Worm (Caenorhabditis elegans): ENCODE data around the gene C50H2.5.

DNA sequence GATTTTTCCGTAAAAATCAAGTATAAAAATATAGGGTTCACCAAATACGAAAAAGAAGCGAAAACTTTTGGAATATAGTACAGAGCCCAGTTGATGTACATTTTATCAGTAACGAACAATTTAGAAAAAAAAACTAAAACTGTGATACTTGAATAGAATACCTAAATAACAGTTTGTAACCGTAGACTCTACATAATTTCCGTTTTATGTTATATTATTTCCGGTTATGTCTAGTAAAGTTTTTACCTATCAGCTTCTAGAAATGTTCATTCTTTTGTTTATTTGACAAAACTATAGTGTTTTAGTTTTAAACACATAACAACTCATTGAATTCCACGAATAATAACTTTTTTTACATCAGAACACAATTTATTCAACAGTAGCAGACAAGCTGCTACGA lies 18.9 kb downstream of the C50H2.5 start, which contains the start of gene srj-33:
- TF ChIP-seq dao-5 (tag; optimal IDR thresholded peaks at IDR 0.05) (no peak), him-1 (tag; optimal IDR thresholded peaks at IDR 0.05) (no peak)
